Fruit fly (Drosophila melanogaster): Measurements from ENCODE around the gene CG11771.

DNA sequence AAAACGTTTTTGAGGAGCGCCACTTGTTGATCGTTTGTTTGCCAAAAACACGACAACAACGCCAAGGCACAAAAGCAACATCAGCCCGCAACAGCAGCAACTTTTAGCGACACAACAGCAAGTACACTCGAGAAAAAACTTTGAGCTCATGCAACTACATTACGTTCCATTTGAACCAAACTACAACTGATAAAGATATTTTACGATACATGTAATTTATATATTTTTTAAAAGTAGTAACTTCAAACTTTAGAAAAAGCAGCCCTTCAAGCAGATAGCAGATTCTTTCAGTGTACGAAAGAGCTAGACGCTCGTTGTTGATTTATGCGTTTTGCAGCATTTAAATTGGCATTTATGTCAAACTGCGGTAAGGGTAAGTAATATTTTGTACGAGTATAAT, 21.7 kb upstream of the CG11771 start:
- TF ChIP-seq OdsH (GFP tag; optimal IDR thresholded peaks at IDR 0.05) = peak; percentile 60
- TF ChIP-seq acj6 (GFP tag; optimal IDR thresholded peaks at IDR 0.05) = peak; percentile 39
- TF ChIP-seq net (GFP tag; optimal IDR thresholded peaks at IDR 0.05) = peak; percentile 69
- TF ChIP-seq Hr39 (GFP tag; optimal IDR thresholded peaks at IDR 0.05) = no peak
- no peak for TF ChIP-seq vri (GFP tag; optimal IDR thresholded peaks at IDR 0.05)
- peak; percentile 45 for TF ChIP-seq CG10631 (GFP tag; optimal IDR thresholded peaks at IDR 0.05)
- peak; percentile 84 for TF ChIP-seq Hr4 (GFP tag; optimal IDR thresholded peaks at IDR 0.05)
- peak; percentile 47 for TF ChIP-seq Lpt (GFP tag; optimal IDR thresholded peaks at IDR 0.05)
- TF ChIP-seq dac (GFP tag; optimal IDR thresholded peaks at IDR 0.05) = peak; percentile 56
- no peak for TF ChIP-seq Sox102F (GFP tag; optimal IDR thresholded peaks at IDR 0.05)
- TF ChIP-seq CG4318 (GFP tag; optimal IDR thresholded peaks at IDR 0.05) = peak; percentile 59
- peak; percentile 2 for TF ChIP-seq CG8632 (GFP tag; optimal IDR thresholded peaks at IDR 0.05)

Data from whole organism, prepupa.